Worm (Caenorhabditis elegans) whole organism, young adult: ENCODE measurements around the gene Y42G9A.3.

Experiments used
- B0336.3 ChIP-seq: fragments of 200-800 bp; sonication (Bioruptor generic); IDR thresholded peaks from 2 replicates; pipeline ENCODE4 v1.3.6; 2022; ENCODE audit warnings: missing genetic modification characterization, missing compliant biosample characterization
- F39B2.1 ChIP-seq: fragments of 200-800 bp; sonication (Bioruptor generic); IDR thresholded peaks from 2 replicates; pipeline ENCODE4 v1.3.6; 2022; ENCODE audit warnings: missing genetic modification reagents, missing genetic modification characterization, missing compliant biosample characterization
- F49E8.2 ChIP-seq: sonication (generic microtip); optimal IDR thresholded peaks from 3 replicates; lab custom pipeline; 2017; ENCODE audit warnings: missing genetic modification characterization, mild to moderate bottlenecking, missing compliant biosample characterization, antibody characterized with exemption, moderate library complexity; ENCODE audit not compliant: insufficient read depth
- F52B5.7 ChIP-seq: sonication (generic microtip); optimal IDR thresholded peaks from 2 replicates; lab custom pipeline; 2016; ENCODE audit warnings: mild to moderate bottlenecking, missing genetic modification characterization, missing compliant biosample characterization
- K11D2.4 ChIP-seq: fragments of 200-800 bp; sonication (Bioruptor generic); IDR thresholded peaks from 2 replicates; pipeline ENCODE4 v1.3.6; 2022; ENCODE audit warnings: missing genetic modification reagents, missing genetic modification characterization, missing compliant biosample characterization
- K12H6.12 ChIP-seq: fragments of 200-800 bp; sonication (Bioruptor generic); optimal IDR thresholded peaks from 2 replicates; lab custom pipeline; 2018; ENCODE audit warnings: mild to moderate bottlenecking, missing genetic modification characterization, missing compliant biosample characterization
- T07F8.4 ChIP-seq: sonication (generic microtip); optimal IDR thresholded peaks from 2 replicates; lab custom pipeline; 2016; ENCODE audit warnings: mild to moderate bottlenecking, missing genetic modification characterization, moderate library complexity, missing compliant biosample characterization
- T26A5.8 ChIP-seq: sonication (generic microtip); optimal IDR thresholded peaks from 2 replicates; lab custom pipeline; 2016; ENCODE audit warnings: missing genetic modification characterization, missing compliant biosample characterization
- Y79H2A.3 ChIP-seq: fragments of 200-800 bp; sonication (Bioruptor generic); conservative IDR thresholded peaks from 2 replicates; pipeline ENCODE4 v1.3.6; 2022; ENCODE audit warnings: missing genetic modification reagents, missing genetic modification characterization, missing compliant biosample characterization
- ZK185.1 ChIP-seq: sonication (generic microtip); optimal IDR thresholded peaks from 2 replicates; lab custom pipeline; 2016; ENCODE audit warnings: mild to moderate bottlenecking, missing genetic modification characterization, missing compliant biosample characterization; ENCODE audit not compliant: poor library complexity, severe bottlenecking
- ama-1 ChIP-seq, 3 experiments: fragments of 150-350 bp in 1 of 3; sonication (generic microtip) in 2 of 3; optimal IDR thresholded peaks; 2 replicates each; lab custom pipeline; 2014 to 2018; ENCODE audit warnings: missing biosample characterization in 2 of 3, missing genetic modification characterization in 2 of 3, missing genetic modification reagents in 2 of 3
- atf-7 ChIP-seq: sonication (generic microtip); optimal IDR thresholded peaks from 2 replicates; lab custom pipeline; 2017; ENCODE audit warnings: mild to moderate bottlenecking, missing genetic modification characterization, missing compliant biosample characterization
- ccch-3 ChIP-seq: fragments of 200-800 bp; sonication (Bioruptor generic); optimal IDR thresholded peaks from 2 replicates; lab custom pipeline; 2018; ENCODE audit warnings: mild to moderate bottlenecking, missing genetic modification characterization, missing compliant biosample characterization
- cebp-1 ChIP-seq, 2 experiments: fragments of 200-800 bp in 1 of 2; sonication (Bioruptor generic) in 1 of 2; sonication (generic microtip) in 1 of 2; IDR thresholded peaks in 1 of 2; optimal IDR thresholded peaks in 1 of 2; 2 replicates each; pipeline versions ENCODE4 v1.3.6 to Lab custom; 2017 to 2022; ENCODE audit warnings: missing compliant biosample characterization in 2 of 2, missing genetic modification characterization in 2 of 2, mild to moderate bottlenecking in 1 of 2, missing genetic modification reagents in 1 of 2, moderate library complexity in 1 of 2
- ceh-58 ChIP-seq: fragments of 200-800 bp; sonication (Bioruptor generic); IDR thresholded peaks from 2 replicates; pipeline ENCODE4 v1.3.6; 2022; ENCODE audit warnings: missing genetic modification characterization, missing compliant biosample characterization
- chd-7 ChIP-seq: sonication (generic microtip); optimal IDR thresholded peaks from 2 replicates; lab custom pipeline; 2016; ENCODE audit warnings: mild to moderate bottlenecking, missing genetic modification characterization, moderate library complexity, missing compliant biosample characterization
- dox-1 ChIP-seq: fragments of 200-800 bp; sonication (Bioruptor generic); IDR thresholded peaks from 2 replicates; pipeline ENCODE4 v1.3.6; 2022; ENCODE audit warnings: missing genetic modification reagents, missing genetic modification characterization, missing compliant biosample characterization
- efl-1 ChIP-seq: fragments of 150-350 bp; optimal IDR thresholded peaks from 2 replicates; lab custom pipeline; 2014; ENCODE audit warnings: missing biosample characterization, missing genetic modification reagents, missing genetic modification characterization
- egrh-3 ChIP-seq: fragments of 200-800 bp; sonication (Bioruptor generic); IDR thresholded peaks from 2 replicates; pipeline ENCODE4 v1.3.6; 2022; ENCODE audit warnings: missing genetic modification reagents, missing genetic modification characterization, missing compliant biosample characterization
- ets-4 ChIP-seq: fragments of 200-800 bp; sonication (Bioruptor generic); optimal IDR thresholded peaks from 2 replicates; lab custom pipeline; 2018; ENCODE audit warnings: mild to moderate bottlenecking, missing genetic modification characterization, missing compliant biosample characterization
- hmg-1.2 ChIP-seq: fragments of 200-800 bp; sonication (Bioruptor generic); IDR thresholded peaks from 2 replicates; pipeline ENCODE4 v1.3.6; 2022; ENCODE audit warnings: missing genetic modification reagents, missing genetic modification characterization, missing compliant biosample characterization
- hmg-20 ChIP-seq: fragments of 200-800 bp; sonication (Bioruptor generic); IDR thresholded peaks from 2 replicates; pipeline ENCODE4 v1.3.6; 2022; ENCODE audit warnings: missing genetic modification reagents, missing genetic modification characterization, missing compliant biosample characterization
- hsf-1 ChIP-seq: fragments of 200-800 bp; sonication (Bioruptor generic); IDR thresholded peaks from 2 replicates; pipeline ENCODE4 v1.3.6; 2022; ENCODE audit warnings: missing genetic modification reagents, missing genetic modification characterization, missing compliant biosample characterization
- lin-35 ChIP-seq, 3 experiments: fragments of 150-350 bp in 2 of 3; sonication (generic microtip) in 1 of 3; optimal IDR thresholded peaks; 2 replicates each; lab custom pipeline; 2014 to 2018; ENCODE audit warnings: missing biosample characterization in 3 of 3, missing genetic modification characterization in 3 of 3, missing genetic modification reagents in 3 of 3
- lin-40 ChIP-seq: sonication (generic microtip); optimal IDR thresholded peaks from 2 replicates; lab custom pipeline; 2016; ENCODE audit warnings: missing genetic modification characterization, mild to moderate bottlenecking, missing compliant biosample characterization, missing genotype, missing genetic modification reagents
- lin-54 ChIP-seq: fragments of 200-800 bp; sonication (Bioruptor generic); optimal IDR thresholded peaks from 2 replicates; lab custom pipeline; 2018; ENCODE audit warnings: mild to moderate bottlenecking, missing genetic modification characterization, missing compliant biosample characterization
- madf-3 ChIP-seq: fragments of 200-800 bp; sonication (Bioruptor generic); IDR thresholded peaks from 2 replicates; pipeline ENCODE4 v1.3.6; 2022; ENCODE audit warnings: missing genetic modification reagents, missing genetic modification characterization, missing compliant biosample characterization
- mcd-1 ChIP-seq: fragments of 200-800 bp; sonication (Bioruptor generic); IDR thresholded peaks from 2 replicates; pipeline ENCODE4 v1.3.6; 2022; ENCODE audit warnings: missing genetic modification reagents, missing genetic modification characterization, missing compliant biosample characterization
- nfyb-1 ChIP-seq: fragments of 200-800 bp; sonication (Bioruptor generic); IDR thresholded peaks from 2 replicates; pipeline ENCODE4 v1.3.6; 2022; ENCODE audit warnings: missing genetic modification reagents, missing genetic modification characterization, missing compliant biosample characterization
- nhr-120 ChIP-seq: fragments of 200-800 bp; sonication (Bioruptor generic); IDR thresholded peaks from 2 replicates; pipeline ENCODE4 v1.3.6; 2022; ENCODE audit warnings: missing genetic modification characterization, missing compliant biosample characterization
- rcor-1 ChIP-seq: fragments of 200-800 bp; sonication (Bioruptor generic); IDR thresholded peaks from 2 replicates; pipeline ENCODE4 v1.3.6; 2022; ENCODE audit warnings: missing genetic modification reagents, missing genetic modification characterization, missing compliant biosample characterization
- rpc-1 ChIP-seq, 2 experiments: fragments of 150-350 bp in 1 of 2; sonication (generic microtip) in 1 of 2; optimal IDR thresholded peaks; 2 replicates each; lab custom pipeline; 2014 to 2018; ENCODE audit warnings: missing biosample characterization in 1 of 2, missing genetic modification characterization in 1 of 2, missing genetic modification reagents in 1 of 2, missing genotype in 1 of 2
- snpc-1.3 ChIP-seq: sonication (generic microtip); optimal IDR thresholded peaks from 2 replicates; lab custom pipeline; 2017; ENCODE audit warnings: missing genetic modification characterization, mild to moderate bottlenecking, missing compliant biosample characterization, antibody characterized with exemption, moderate library complexity, missing genotype, missing genetic modification reagents; ENCODE audit not compliant: insufficient read depth
- snpc-3.4 ChIP-seq: sonication (generic microtip); optimal IDR thresholded peaks from 2 replicates; lab custom pipeline; 2017; ENCODE audit warnings: missing genetic modification characterization, mild to moderate bottlenecking, missing compliant biosample characterization, antibody characterized with exemption, moderate library complexity, missing genotype, missing genetic modification reagents
- tbp1 ChIP-seq: fragments of 200-800 bp; sonication (Bioruptor generic); optimal IDR thresholded peaks from 2 replicates; lab custom pipeline; 2018; ENCODE audit warnings: mild to moderate bottlenecking, missing genetic modification characterization, missing compliant biosample characterization
- tlf-1 ChIP-seq: fragments of 200-800 bp; sonication (Bioruptor generic); optimal IDR thresholded peaks from 2 replicates; lab custom pipeline; 2018; ENCODE audit warnings: mild to moderate bottlenecking, missing genetic modification characterization, missing compliant biosample characterization
- xnd-1 ChIP-seq: sonication (generic microtip); optimal IDR thresholded peaks from 2 replicates; lab custom pipeline; 2016; ENCODE audit warnings: missing genotype, missing genetic modification reagents, missing genetic modification characterization, missing compliant biosample characterization
- ztf-22 ChIP-seq: fragments of 200-800 bp; sonication (Bioruptor generic); optimal IDR thresholded peaks from 2 replicates; lab custom pipeline; 2018; ENCODE audit warnings: mild to moderate bottlenecking, missing genetic modification characterization, moderate library complexity, missing compliant biosample characterization
- ztf-26 ChIP-seq: sonication (generic microtip); optimal IDR thresholded peaks from 2 replicates; lab custom pipeline; 2017; ENCODE audit warnings: missing genetic modification characterization, missing compliant biosample characterization
- ztf-6 ChIP-seq: fragments of 200-800 bp; sonication (Bioruptor generic); IDR thresholded peaks from 2 replicates; pipeline ENCODE4 v1.3.6; 2022; ENCODE audit warnings: missing genetic modification reagents, missing genetic modification characterization, missing compliant biosample characterization

The Y42G9A.3 gene

DNA sequence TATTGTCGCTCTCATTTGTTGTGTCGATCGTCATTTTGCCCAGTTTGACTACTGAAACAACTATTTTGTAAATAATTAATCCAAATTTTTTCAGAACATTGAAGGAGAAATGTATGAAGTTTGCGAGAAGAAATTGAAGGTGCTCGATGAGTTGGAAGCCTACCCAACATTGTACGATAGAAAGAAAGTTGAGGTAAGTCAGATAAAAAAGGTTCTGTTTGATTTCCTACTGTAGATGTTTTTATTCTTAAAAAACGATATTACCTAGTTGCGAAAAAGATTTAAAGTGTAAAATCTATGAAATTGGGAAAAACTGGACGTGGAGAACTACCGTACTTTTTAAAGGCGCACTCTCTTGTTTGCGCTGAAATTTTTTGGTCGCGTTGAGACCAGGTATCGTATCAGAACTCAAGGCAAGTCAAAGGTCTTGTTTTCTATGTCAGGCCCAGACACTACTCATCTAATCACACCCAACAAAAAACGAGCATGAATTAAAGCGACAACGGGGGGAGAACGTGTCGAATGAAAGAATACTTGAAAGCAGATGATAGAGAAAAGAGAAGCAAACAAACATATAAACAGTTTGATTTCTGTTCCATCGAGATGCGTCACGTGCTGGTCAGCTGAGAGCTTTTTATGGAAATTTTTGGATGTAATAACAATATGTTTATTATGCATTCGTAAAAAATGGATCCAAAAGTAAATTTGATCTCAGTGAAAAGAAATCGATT, 22.6 kb downstream of the Y42G9A.3 start, which contains the start of gene efk-1 (continued):
- TF ChIP-seq F39B2.1 (GFP tag; lab: Robert Waterston, UW) (0 out of 2 replicates have a peak, but pooled peaks have one; percentile 46), ztf-22 (no peak), hmg-20 (no peak)

ce11 chrIII:6170038-6170437, 24.0 kb downstream of the Y42G9A.3 start:
- TF ChIP-seq egrh-3 (GFP tag; lab: Robert Waterston, UW): 0 out of 2 replicates have a peak, but pooled peaks have one; percentile 20
- peak; percentile 95 for TF ChIP-seq hmg-1.2 (GFP tag; lab: Robert Waterston, UW)
- no peak for TF ChIP-seq ets-4 (GFP tag; lab: Kevin White, UChicago)
- no peak for TF ChIP-seq cebp-1 (GFP tag; IDR thresholded peaks at IDR 0.05; lab: Robert Waterston, UW)
- TF ChIP-seq cebp-1 (tag; optimal IDR thresholded peaks at IDR 0.05; lab: Kevin White, UChicago): peak; percentile 24
- TF ChIP-seq hsf-1 (GFP tag; lab: Robert Waterston, UW): peak; percentile 84
- peak; percentile 12 for TF ChIP-seq K12H6.12 (tag; lab: Kevin White, UChicago)
- peak; percentile 7; the same call in 1 of the 2 replicates for TF ChIP-seq dox-1
- peak; percentile 4 for TF ChIP-seq tbp1 (GFP tag; lab: Kevin White, UChicago)
- TF ChIP-seq ccch-3 (GFP tag; lab: Kevin White, UChicago): no peak
- peak in 1 of 3 experiments; percentile 30 for TF ChIP-seq lin-35 (GFP tag; optimal IDR thresholded peaks at IDR 0.05; lab: Kevin White, UChicago)
- TF ChIP-seq rpc-1 (optimal IDR thresholded peaks at IDR 0.05; lab: Kevin White, UChicago): peak; percentile 51
- TF ChIP-seq rpc-1 (tag; optimal IDR thresholded peaks at IDR 0.05; lab: Kevin White, UChicago): no peak
- TF ChIP-seq chd-7 (tag; lab: Kevin White, UChicago): peak; percentile 14
- no peak for TF ChIP-seq ZK185.1 (tag; lab: Kevin White, UChicago)
- no peak for TF ChIP-seq F52B5.7 (tag; lab: Kevin White, UChicago)

DNA sequence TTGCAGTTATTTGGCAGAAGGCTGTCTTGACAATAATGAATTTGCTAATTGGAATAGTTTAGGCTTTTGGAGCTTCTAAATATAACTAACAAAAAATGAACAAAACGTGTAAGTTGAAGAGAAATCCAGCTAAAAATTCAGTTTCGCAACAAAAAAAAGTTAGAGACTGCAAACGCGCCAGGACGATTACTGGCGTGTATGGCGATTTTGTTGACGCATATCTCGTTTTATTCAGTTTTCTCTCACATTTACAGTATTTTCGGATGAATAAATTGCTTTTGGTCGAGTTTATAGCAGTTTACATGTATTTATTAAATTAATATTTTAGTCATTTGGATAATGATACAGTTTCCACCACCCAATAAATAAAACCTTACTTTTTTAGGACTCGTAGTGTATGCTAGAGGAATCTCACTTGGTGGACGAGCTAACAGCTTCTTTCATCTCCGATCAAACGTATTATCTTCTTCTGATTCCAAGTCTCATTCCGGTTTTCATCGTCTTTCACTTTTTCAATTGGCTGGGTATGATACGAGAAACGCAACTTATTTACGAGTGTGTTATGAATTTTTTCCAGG, 27.1 kb downstream of the Y42G9A.3 start, which contains the start of the genes abcf-3 and F42A10.5:
abcf-3 (plus strand) TSS at position 384 of the 578 bp plus-strand sequence.
F42A10.5 (minus strand) TSS at position 458 of the 578 bp plus-strand sequence.
- TF ChIP-seq ZK185.1 (tag; lab: Kevin White, UChicago): no peak
- peak; percentile 52 for TF ChIP-seq lin-40 (tag; lab: Kevin White, UChicago)
- no peak for TF ChIP-seq cebp-1 (GFP tag; IDR thresholded peaks at IDR 0.05; lab: Robert Waterston, UW)
- peak; percentile 93 for TF ChIP-seq cebp-1 (tag; optimal IDR thresholded peaks at IDR 0.05; lab: Kevin White, UChicago)
- no peak for TF ChIP-seq ceh-58 (GFP tag; lab: Robert Waterston, UW)
- no peak for TF ChIP-seq ztf-26 (tag; lab: Kevin White, UChicago)
- peak; percentile 23 for TF ChIP-seq efl-1
- no peak for TF ChIP-seq Y79H2A.3 (GFP tag; lab: Robert Waterston, UW)
- TF ChIP-seq tlf-1 (GFP tag; lab: Kevin White, UChicago): peak; percentile 26
- no peak for TF ChIP-seq ztf-6
- 0 out of 2 replicates have a peak, but pooled peaks have one; percentile 40 for TF ChIP-seq nfyb-1
- TF ChIP-seq mcd-1 (GFP tag; lab: Robert Waterston, UW): peak; percentile 66
- peak; percentile 64 for TF ChIP-seq lin-54
- TF ChIP-seq F49E8.2 (tag; lab: Kevin White, UChicago): no peak
- no peak for TF ChIP-seq madf-3 (GFP tag; lab: Robert Waterston, UW)
- peak; percentile 29 for TF ChIP-seq snpc-3.4 (tag; lab: Kevin White, UChicago)
- peak; percentile 67 for TF ChIP-seq snpc-1.3 (tag; lab: Kevin White, UChicago)
- TF ChIP-seq T26A5.8 (tag; lab: Kevin White, UChicago): no peak
- TF ChIP-seq ama-1 (optimal IDR thresholded peaks at IDR 0.05; lab: Kevin White, UChicago): no peak
- TF ChIP-seq ama-1 (GFP tag; optimal IDR thresholded peaks at IDR 0.05; lab: Kevin White, UChicago): no peak
- TF ChIP-seq ets-4 (GFP tag; lab: Kevin White, UChicago): no peak
- TF ChIP-seq nhr-120 (GFP tag; lab: Robert Waterston, UW): no peak
- peak; percentile 23 for TF ChIP-seq tbp1 (GFP tag; lab: Kevin White, UChicago)
- no peak for TF ChIP-seq atf-7
- no peak for TF ChIP-seq B0336.3 (GFP tag; lab: Robert Waterston, UW)
- peak; percentile 28 for TF ChIP-seq xnd-1
- TF ChIP-seq T07F8.4 (tag; lab: Kevin White, UChicago): no peak
- TF ChIP-seq K11D2.4 (GFP tag; lab: Robert Waterston, UW): no peak
- no peak for TF ChIP-seq rpc-1 (optimal IDR thresholded peaks at IDR 0.05; lab: Kevin White, UChicago)
- TF ChIP-seq rpc-1 (tag; optimal IDR thresholded peaks at IDR 0.05; lab: Kevin White, UChicago): no peak
- TF ChIP-seq rcor-1 (GFP tag; lab: Robert Waterston, UW): 0 out of 2 replicates have a peak, but pooled peaks have one; percentile 31
